1 fruit fly cellular context compared by ENCODE assay signal in genomic region chr3R:15117765-15118164, dm6.
TF ChIP-seq lines count a peak whose summit lies in the region.

No protein-coding gene starts in this region.

TF ChIP-seq in whole organism, embryonic, 481 proteins besides CTCF, POLR2A, EP300 and RAD21 (continued from another document and continues in another):
- TF ChIP-seq Sox100B (GFP tag; optimal IDR thresholded peaks at IDR 0.05; lab: Kevin White, UChicago) (peak; percentile 28), CG5953 (GFP tag; IDR thresholded peaks at IDR 0.05; lab: Robert Waterston, UW) (no peak), ftz-f1 (GFP tag; optimal IDR thresholded peaks at IDR 0.05; lab: Kevin White, UChicago) (no peak), Hsf (GFP tag; optimal IDR thresholded peaks at IDR 0.05; lab: Kevin White, UChicago) (no peak), bowl (GFP tag; IDR thresholded peaks at IDR 0.05; lab: Robert Waterston, UW) (no peak), CoRest (tag; optimal IDR thresholded peaks at IDR 0.05; lab: Kevin White, UChicago) (peak; percentile 25), CG2116 (GFP tag; optimal IDR thresholded peaks at IDR 0.05; lab: Kevin White, UChicago) (no peak), HmgD (GFP tag; optimal IDR thresholded peaks at IDR 0.05; lab: Kevin White, UChicago) (no peak), CG4282 (GFP tag; optimal IDR thresholded peaks at IDR 0.05; lab: Kevin White, UChicago) (no peak), PHDP (tag; optimal IDR thresholded peaks at IDR 0.05; lab: Kevin White, UChicago) (peak; percentile 56), CG7745 (tag; optimal IDR thresholded peaks at IDR 0.05; lab: Kevin White, UChicago) (no peak), CG17612 (GFP tag; IDR thresholded peaks at IDR 0.05; lab: Robert Waterston, UW) (no peak), Atf-2 (GFP tag; optimal IDR thresholded peaks at IDR 0.05; lab: Kevin White, UChicago) (no peak), Fer3 (tag; optimal IDR thresholded peaks at IDR 0.05; lab: Kevin White, UChicago) (peak; percentile 22), MTF-1 (GFP tag; optimal IDR thresholded peaks at IDR 0.05; lab: Kevin White, UChicago; ENCODE audit: borderline replicate concordance) (no peak), Hmx (GFP tag; optimal IDR thresholded peaks at IDR 0.05; lab: Kevin White, UChicago) (no peak), ewg (GFP tag; optimal IDR thresholded peaks at IDR 0.05; lab: Kevin White, UChicago) (no peak), sens-2 (GFP tag; IDR thresholded peaks at IDR 0.05; lab: Robert Waterston, UW) (no peak), CG10267 (tag; optimal IDR thresholded peaks at IDR 0.05; lab: Kevin White, UChicago) (peak; percentile 14), CG11504 (tag; optimal IDR thresholded peaks at IDR 0.05; lab: Kevin White, UChicago) (peak; percentile 69), bbx (GFP tag; IDR thresholded peaks at IDR 0.05; lab: Robert Waterston, UW; ENCODE audit: partially characterized antibody) (no peak), shn (GFP tag; optimal IDR thresholded peaks at IDR 0.05; lab: Kevin White, UChicago) (no peak), CG10431 (GFP tag; optimal IDR thresholded peaks at IDR 0.05; lab: Kevin White, UChicago) (no peak), Fer1 (GFP tag; optimal IDR thresholded peaks at IDR 0.05; lab: Kevin White, UChicago) (peak; percentile 66), Aef1 (GFP tag; IDR thresholded peaks at IDR 0.05; lab: Robert Waterston, UW) (no peak; the same call in 2 of the 3 replicates), ken (GFP tag; IDR thresholded peaks at IDR 0.05; lab: Robert Waterston, UW) (no peak), org-1 (GFP tag; optimal IDR thresholded peaks at IDR 0.05; lab: Kevin White, UChicago) (no peak), CG18262 (tag; optimal IDR thresholded peaks at IDR 0.05; lab: Kevin White, UChicago) (peak; percentile 41), CG12942 (GFP tag; optimal IDR thresholded peaks at IDR 0.05; lab: Kevin White, UChicago) (no peak), CG30431 (GFP tag; optimal IDR thresholded peaks at IDR 0.05; lab: Kevin White, UChicago) (no peak), CG10979 (tag; optimal IDR thresholded peaks at IDR 0.05; lab: Kevin White, UChicago) (peak; percentile 33), ind (GFP tag; optimal IDR thresholded peaks at IDR 0.05; lab: Kevin White, UChicago) (peak; percentile 22), BtbVII (GFP tag; optimal IDR thresholded peaks at IDR 0.05; lab: Kevin White, UChicago) (peak; percentile 41), tgo (GFP tag; IDR thresholded peaks at IDR 0.05; lab: Robert Waterston, UW) (peak; percentile 57; the same call in 2 of the 3 replicates), CG3281 (GFP tag; optimal IDR thresholded peaks at IDR 0.05; lab: Kevin White, UChicago) (peak; percentile 22), CG34224 (GFP tag; IDR thresholded peaks at IDR 0.05; lab: Robert Waterston, UW; ENCODE audit: partially characterized antibody) (no peak), CG8089 (GFP tag; optimal IDR thresholded peaks at IDR 0.05; lab: Kevin White, UChicago) (no peak), bsh (GFP tag; optimal IDR thresholded peaks at IDR 0.05; lab: Kevin White, UChicago) (peak in 1 of 2 experiments; percentile 39), CG15601 (tag; optimal IDR thresholded peaks at IDR 0.05; lab: Kevin White, UChicago) (no peak), Xbp1 (GFP tag; optimal IDR thresholded peaks at IDR 0.05; lab: Kevin White, UChicago) (peak; percentile 4), dpn (GFP tag; optimal IDR thresholded peaks at IDR 0.05; lab: Kevin White, UChicago) (peak in 1 of 2 experiments; percentile 1), odd (GFP tag; optimal IDR thresholded peaks at IDR 0.05; lab: Kevin White, UChicago) (no peak), nmo (GFP tag; optimal IDR thresholded peaks at IDR 0.05; lab: Kevin White, UChicago) (peak; percentile 44), Bteb2 (GFP tag; optimal IDR thresholded peaks at IDR 0.05; lab: Kevin White, UChicago) (no peak), CG2199 (GFP tag; IDR thresholded peaks at IDR 0.05; lab: Robert Waterston, UW) (peak; percentile 95), CG12391 (tag; optimal IDR thresholded peaks at IDR 0.05; lab: Kevin White, UChicago) (peak; percentile 43), seq (GFP tag; IDR thresholded peaks at IDR 0.05; lab: Robert Waterston, UW) (no peak), CG1603 (tag; optimal IDR thresholded peaks at IDR 0.05; lab: Kevin White, UChicago) (peak; percentile 59), CG12071 (GFP tag; optimal IDR thresholded peaks at IDR 0.05; lab: Kevin White, UChicago) (no peak), Awh (GFP tag; IDR thresholded peaks at IDR 0.05; lab: Robert Waterston, UW) (no peak), CG18599 (GFP tag; optimal IDR thresholded peaks at IDR 0.05; lab: Kevin White, UChicago) (peak; percentile 69), CG7357 (GFP tag; IDR thresholded peaks at IDR 0.05; lab: Robert Waterston, UW) (0 out of 3 replicates have a peak, but pooled peaks have one; percentile 28), CG2120 (GFP tag; optimal IDR thresholded peaks at IDR 0.05; lab: Kevin White, UChicago) (peak; percentile 8), CG7556 (GFP tag; optimal IDR thresholded peaks at IDR 0.05; lab: Kevin White, UChicago) (peak; percentile 54), Ada2b (GFP tag; IDR thresholded peaks at IDR 0.05; lab: Robert Waterston, UW) (peak; percentile 23; the same call in 1 of the 2 replicates), sc (optimal IDR thresholded peaks at IDR 0.05; lab: Kevin White, UChicago) (no peak), sc (GFP tag; optimal IDR thresholded peaks at IDR 0.05; lab: Kevin White, UChicago) (no peak), HLH4C (GFP tag; IDR thresholded peaks at IDR 0.05; lab: Robert Waterston, UW; ENCODE audit: partially characterized antibody) (no peak), fu2 (GFP tag; optimal IDR thresholded peaks at IDR 0.05; lab: Kevin White, UChicago) (no peak), CG14441 (GFP tag; IDR thresholded peaks at IDR 0.05; lab: Robert Waterston, UW) (peak; percentile 51), CG10147 (GFP tag; optimal IDR thresholded peaks at IDR 0.05; lab: Kevin White, UChicago) (no peak), CG18764 (GFP tag; optimal IDR thresholded peaks at IDR 0.05; lab: Kevin White, UChicago) (no peak), sqz (GFP tag; optimal IDR thresholded peaks at IDR 0.05; lab: Kevin White, UChicago) (no peak), stc (GFP tag; IDR thresholded peaks at IDR 0.05; lab: Robert Waterston, UW) (peak; percentile 65; the same call in 1 of the 2 replicates), Sox102F (GFP tag; optimal IDR thresholded peaks at IDR 0.05; lab: Kevin White, UChicago) (peak; percentile 58), CG2129 (GFP tag; IDR thresholded peaks at IDR 0.05; lab: Robert Waterston, UW; ENCODE audit: partially characterized antibody) (no peak), CG11723 (GFP tag; optimal IDR thresholded peaks at IDR 0.05; lab: Kevin White, UChicago) (no peak), CG4707 (GFP tag; optimal IDR thresholded peaks at IDR 0.05; lab: Kevin White, UChicago) (no peak), ATbp (GFP tag; optimal IDR thresholded peaks at IDR 0.05; lab: Kevin White, UChicago) (peak; percentile 13), tll (GFP tag; optimal IDR thresholded peaks at IDR 0.05; lab: Kevin White, UChicago) (no peak), Bdp1 (GFP tag; optimal IDR thresholded peaks at IDR 0.05; lab: Kevin White, UChicago) (no peak), pb (GFP tag; optimal IDR thresholded peaks at IDR 0.05; lab: Kevin White, UChicago) (no peak), hkb (optimal IDR thresholded peaks at IDR 0.05; lab: Kevin White, UChicago) (no peak), hkb (GFP tag; IDR thresholded peaks at IDR 0.05; lab: Robert Waterston, UW) (peak; percentile 42; the same call in 1 of the 2 replicates), CG11695 (GFP tag; IDR thresholded peaks at IDR 0.05; lab: Robert Waterston, UW) (no peak), CG9932 (GFP tag; IDR thresholded peaks at IDR 0.05; lab: Robert Waterston, UW) (no peak), CG32772 (GFP tag; IDR thresholded peaks at IDR 0.05; lab: Robert Waterston, UW) (0 out of 2 replicates have a peak, but pooled peaks have one; percentile 24), dmrt99B (tag; optimal IDR thresholded peaks at IDR 0.05; lab: Kevin White, UChicago) (peak; percentile 74), CG8388 (GFP tag; optimal IDR thresholded peaks at IDR 0.05; lab: Kevin White, UChicago) (peak; percentile 38), CG31441 (GFP tag; IDR thresholded peaks at IDR 0.05; lab: Robert Waterston, UW) (peak; percentile 56), Blimp-1 (GFP tag; optimal IDR thresholded peaks at IDR 0.05; lab: Kevin White, UChicago) (peak; percentile 47), CG6765 (GFP tag; optimal IDR thresholded peaks at IDR 0.05; lab: Kevin White, UChicago) (no peak), Eip74EF (GFP tag; optimal IDR thresholded peaks at IDR 0.05; lab: Kevin White, UChicago) (peak in 1 of 2 experiments; percentile 67), D19B (GFP tag; optimal IDR thresholded peaks at IDR 0.05; lab: Kevin White, UChicago) (no peak), CG4424 (GFP tag; optimal IDR thresholded peaks at IDR 0.05; lab: Kevin White, UChicago) (peak; percentile 24), CG13894 (tag; optimal IDR thresholded peaks at IDR 0.05; lab: Kevin White, UChicago) (peak; percentile 53), CG4730 (GFP tag; IDR thresholded peaks at IDR 0.05; lab: Robert Waterston, UW) (no peak), bcd (GFP tag; optimal IDR thresholded peaks at IDR 0.05; lab: Kevin White, UChicago) (peak; percentile 4), CG4360 (GFP tag; IDR thresholded peaks at IDR 0.05; lab: Robert Waterston, UW) (no peak), Ravus (GFP tag; IDR thresholded peaks at IDR 0.05; lab: Robert Waterston, UW) (no peak), sd (tag; optimal IDR thresholded peaks at IDR 0.05; lab: Kevin White, UChicago) (peak; percentile 42), crol (GFP tag; IDR thresholded peaks at IDR 0.05; lab: Robert Waterston, UW) (no peak), CG17829 (tag; optimal IDR thresholded peaks at IDR 0.05; lab: Kevin White, UChicago) (peak; percentile 34), YL-1 (GFP tag; optimal IDR thresholded peaks at IDR 0.05; lab: Kevin White, UChicago) (no peak), Six4 (GFP tag; optimal IDR thresholded peaks at IDR 0.05; lab: Kevin White, UChicago) (no peak), CG16779 (GFP tag; IDR thresholded peaks at IDR 0.05; lab: Robert Waterston, UW) (no peak), E2f1 (GFP tag; IDR thresholded peaks at IDR 0.05; lab: Robert Waterston, UW) (no peak), Hr78 (GFP tag; optimal IDR thresholded peaks at IDR 0.05; lab: Kevin White, UChicago) (peak in 1 of 2 experiments; percentile 28), NfI (GFP tag; optimal IDR thresholded peaks at IDR 0.05; lab: Kevin White, UChicago) (peak; percentile 10), Dad (GFP tag; optimal IDR thresholded peaks at IDR 0.05; lab: Kevin White, UChicago) (no peak), Med (GFP tag; lab: Kevin White, UChicago) (peak; percentile 63), tap (tag; optimal IDR thresholded peaks at IDR 0.05; lab: Kevin White, UChicago) (peak; percentile 16), grau (tag; optimal IDR thresholded peaks at IDR 0.05; lab: Kevin White, UChicago) (peak; percentile 52), Xrp1 (GFP tag; IDR thresholded peaks at IDR 0.05; lab: Robert Waterston, UW) (peak; percentile 20; the same call in 1 of the 2 replicates), tin (GFP tag; optimal IDR thresholded peaks at IDR 0.05; lab: Kevin White, UChicago) (no peak), Oli (tag; optimal IDR thresholded peaks at IDR 0.05; lab: Kevin White, UChicago) (peak; percentile 55), CG30403 (GFP tag; optimal IDR thresholded peaks at IDR 0.05; lab: Kevin White, UChicago) (peak; percentile 44), rib (GFP tag; IDR thresholded peaks at IDR 0.05; lab: Robert Waterston, UW) (no peak), D19A (tag; optimal IDR thresholded peaks at IDR 0.05; lab: Kevin White, UChicago) (peak; percentile 18), H15 (GFP tag; IDR thresholded peaks at IDR 0.05; lab: Robert Waterston, UW) (0 out of 3 replicates have a peak, but pooled peaks have one; percentile 30), CG11398 (GFP tag; optimal IDR thresholded peaks at IDR 0.05; lab: Kevin White, UChicago) (no peak), CG12769 (tag; optimal IDR thresholded peaks at IDR 0.05; lab: Kevin White, UChicago) (peak; percentile 24), CG7839 (tag; optimal IDR thresholded peaks at IDR 0.05; lab: Kevin White, UChicago) (peak; percentile 52), gcm (GFP tag; optimal IDR thresholded peaks at IDR 0.05; lab: Kevin White, UChicago) (peak; percentile 21), CG15269 (tag; optimal IDR thresholded peaks at IDR 0.05; lab: Kevin White, UChicago) (peak; percentile 54), Hmr (GFP tag; optimal IDR thresholded peaks at IDR 0.05; lab: Kevin White, UChicago) (peak; percentile 46), corto (GFP tag; optimal IDR thresholded peaks at IDR 0.05; lab: Kevin White, UChicago) (no peak), CG12104 (GFP tag; optimal IDR thresholded peaks at IDR 0.05; lab: Kevin White, UChicago) (no peak), Deaf1 (tag; optimal IDR thresholded peaks at IDR 0.05; lab: Kevin White, UChicago) (peak; percentile 30), crp (GFP tag; optimal IDR thresholded peaks at IDR 0.05; lab: Kevin White, UChicago) (no peak), abd-A (tag; optimal IDR thresholded peaks at IDR 0.05; lab: Kevin White, UChicago) (peak; percentile 66), mirr (GFP tag; optimal IDR thresholded peaks at IDR 0.05; lab: Kevin White, UChicago) (peak; percentile 5), CG16813 (GFP tag; IDR thresholded peaks at IDR 0.05; lab: Robert Waterston, UW; ENCODE audit: partially characterized antibody) (no peak), ssp (GFP tag; IDR thresholded peaks at IDR 0.05; lab: Robert Waterston, UW) (no peak), oc (tag; optimal IDR thresholded peaks at IDR 0.05; lab: Kevin White, UChicago) (peak; percentile 46), pan (optimal IDR thresholded peaks at IDR 0.05; lab: Kevin White, UChicago) (no peak), pan (GFP tag; optimal IDR thresholded peaks at IDR 0.05 in 1 of 2, IDR thresholded peaks at IDR 0.05 in 1 of 2) (peak in 1 of 2 experiments; percentile 37), Rfx (GFP tag; IDR thresholded peaks at IDR 0.05; lab: Robert Waterston, UW) (peak; percentile 54), CG17359 (tag; optimal IDR thresholded peaks at IDR 0.05; lab: Kevin White, UChicago) (peak; percentile 69), unpg (GFP tag; optimal IDR thresholded peaks at IDR 0.05; lab: Kevin White, UChicago) (peak; percentile 58), CG8281 (tag; optimal IDR thresholded peaks at IDR 0.05; lab: Kevin White, UChicago) (peak; percentile 44), CG8924 (tag; optimal IDR thresholded peaks at IDR 0.05; lab: Kevin White, UChicago) (peak; percentile 27), CG9609 (GFP tag; optimal IDR thresholded peaks at IDR 0.05; lab: Kevin White, UChicago) (no peak), Dek (tag; optimal IDR thresholded peaks at IDR 0.05; lab: Kevin White, UChicago) (peak; percentile 40)
